Fruit fly (Drosophila melanogaster): ENCODE measurements around the gene CG4360.

The CG4360 gene

DNA sequence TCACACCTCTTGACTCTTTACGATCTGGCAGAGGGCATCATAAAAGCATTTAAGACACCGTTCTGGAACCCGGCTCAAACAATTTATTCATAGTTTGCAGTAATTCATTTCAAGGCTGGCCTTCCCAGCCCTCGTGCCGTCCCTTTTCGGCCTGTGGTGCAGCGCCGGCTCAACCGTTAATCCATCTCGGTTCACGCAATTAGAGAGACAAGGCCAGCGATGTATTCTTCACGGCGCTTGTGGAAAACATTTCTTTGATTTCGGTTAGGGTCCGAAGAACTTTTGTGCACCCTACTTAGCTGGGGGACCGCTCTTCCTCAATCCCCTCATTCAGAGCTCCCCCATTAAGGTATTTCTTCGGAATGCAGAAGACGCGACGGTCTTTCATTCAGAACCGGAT lies 36.7 kb downstream of the CG4360 start (continued):
- TF ChIP-seq unpg (GFP tag; optimal IDR thresholded peaks at IDR 0.05) (no peak), Hsf (GFP tag; optimal IDR thresholded peaks at IDR 0.05) (no peak), crol (GFP tag; IDR thresholded peaks at IDR 0.05) (peak; percentile 47; the same call in 1 of the 2 replicates), luna (GFP tag; optimal IDR thresholded peaks at IDR 0.05) (no peak), hth (optimal IDR thresholded peaks at IDR 0.05) (no peak), CG31224 (GFP tag; IDR thresholded peaks at IDR 0.05) (no peak), pros (GFP tag; optimal IDR thresholded peaks at IDR 0.05) (peak; percentile 71), CG1832 (GFP tag; optimal IDR thresholded peaks at IDR 0.05) (peak; percentile 70), CG7745 (tag; optimal IDR thresholded peaks at IDR 0.05) (no peak), CG31388 (GFP tag; optimal IDR thresholded peaks at IDR 0.05) (no peak), NK7.1 (GFP tag; optimal IDR thresholded peaks at IDR 0.05) (no peak), tll (GFP tag; optimal IDR thresholded peaks at IDR 0.05) (peak in 1 of 2 experiments; percentile 86), CG9876 (GFP tag; optimal IDR thresholded peaks at IDR 0.05) (no peak)

DNA sequence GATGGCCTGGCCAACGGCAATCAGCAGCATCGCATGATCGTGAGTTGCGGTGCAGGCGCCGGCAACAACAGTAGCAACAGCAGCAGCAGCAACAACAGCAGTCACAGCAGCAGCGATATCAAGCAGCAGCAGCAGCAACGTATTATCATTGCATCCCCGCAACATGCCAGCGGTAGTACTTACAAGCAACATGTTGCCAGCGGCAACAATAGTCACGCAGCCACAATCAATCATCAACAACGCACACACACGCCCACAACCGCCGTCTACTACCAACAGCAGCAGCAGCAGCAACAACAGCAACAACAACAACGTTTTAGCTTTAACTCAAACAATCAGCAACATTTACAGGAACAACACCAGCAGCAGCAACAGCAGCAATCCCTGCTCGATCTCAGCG lies 39.2 kb downstream of the CG4360 start:
- TF ChIP-seq D (optimal IDR thresholded peaks at IDR 0.05) (peak; percentile 21), D (GFP tag; optimal IDR thresholded peaks at IDR 0.05) (no peak), lbe (GFP tag; optimal IDR thresholded peaks at IDR 0.05) (no peak), CG11504 (tag; optimal IDR thresholded peaks at IDR 0.05) (peak; percentile 93), CG5180 (GFP tag; optimal IDR thresholded peaks at IDR 0.05) (peak; percentile 43)

DNA sequence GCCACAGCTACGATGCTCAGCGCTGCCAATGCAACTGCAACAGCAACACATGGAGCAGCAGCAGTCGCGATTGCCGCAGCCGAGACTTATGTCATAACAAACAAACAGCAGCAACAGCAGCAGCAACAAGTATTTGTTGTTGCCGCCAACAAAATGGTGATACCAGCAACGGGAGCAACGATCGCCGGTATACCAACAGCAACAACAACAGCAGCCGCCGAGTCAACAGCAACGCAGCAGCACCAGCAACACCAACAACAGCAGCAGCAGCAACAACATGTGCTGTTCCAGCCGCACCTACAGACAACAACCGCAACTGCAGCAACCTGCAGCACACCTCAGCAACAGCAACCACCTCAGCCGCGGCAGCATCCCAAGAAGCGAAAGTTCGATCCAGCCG lies 39.7 kb downstream of the CG4360 start:
- TF ChIP-seq CG10654 (GFP tag; optimal IDR thresholded peaks at IDR 0.05) = no peak
- TF ChIP-seq Dfd (GFP tag; optimal IDR thresholded peaks at IDR 0.05) = peak in 1 of 2 experiments; percentile 81
- 0 out of 2 replicates have a peak, but pooled peaks have one; percentile 41 for TF ChIP-seq CG4360 (GFP tag; IDR thresholded peaks at IDR 0.05)
- peak; percentile 31 for TF ChIP-seq twi (tag; optimal IDR thresholded peaks at IDR 0.05)
- TF ChIP-seq CG5180 (GFP tag; optimal IDR thresholded peaks at IDR 0.05) = peak; percentile 79
- TF ChIP-seq lmd (GFP tag; IDR thresholded peaks at IDR 0.05) = no peak

DNA sequence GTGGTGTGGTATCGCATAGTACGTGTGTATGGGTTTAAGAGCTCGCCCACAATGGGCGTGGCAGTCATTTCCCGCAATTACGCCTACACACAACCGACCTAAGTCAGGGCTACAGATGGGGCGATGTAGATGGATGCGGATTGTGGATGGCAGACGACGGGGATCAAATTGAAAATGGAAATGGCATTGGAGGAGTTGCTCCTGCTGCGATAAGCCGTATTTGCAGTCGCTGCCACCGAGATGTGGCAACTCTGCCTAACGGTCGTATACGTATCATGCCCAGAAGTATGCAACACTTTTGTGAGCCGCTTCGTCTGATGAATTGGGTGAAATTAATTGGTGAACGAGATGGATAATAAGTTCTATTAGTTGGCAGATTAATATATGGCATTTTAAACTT lies 41.0 kb downstream of the CG4360 start:
- TF ChIP-seq CG8281 (tag; optimal IDR thresholded peaks at IDR 0.05) (no peak), crp (GFP tag; optimal IDR thresholded peaks at IDR 0.05) (no peak), jumu (GFP tag; optimal IDR thresholded peaks at IDR 0.05) (no peak), CG9437 (GFP tag; optimal IDR thresholded peaks at IDR 0.05) (no peak), exex (tag; optimal IDR thresholded peaks at IDR 0.05) (no peak), Myb (GFP tag; optimal IDR thresholded peaks at IDR 0.05) (peak; percentile 48), abd-A (tag; optimal IDR thresholded peaks at IDR 0.05) (no peak), CG8290 (GFP tag; optimal IDR thresholded peaks at IDR 0.05) (peak; percentile 36), CG8290 (tag; optimal IDR thresholded peaks at IDR 0.05) (no peak), CG7786 (GFP tag; optimal IDR thresholded peaks at IDR 0.05) (no peak), CG1832 (GFP tag; optimal IDR thresholded peaks at IDR 0.05) (no peak), CG6765 (GFP tag; optimal IDR thresholded peaks at IDR 0.05) (no peak), CG2199 (GFP tag; IDR thresholded peaks at IDR 0.05) (peak; percentile 76; the same call in 1 of the 3 replicates), Hmr (GFP tag; optimal IDR thresholded peaks at IDR 0.05) (no peak), CG11504 (tag; optimal IDR thresholded peaks at IDR 0.05) (peak; percentile 42), sens (GFP tag) (peak; percentile 66), h (optimal IDR thresholded peaks at IDR 0.05) (no peak), CTCF (GFP tag; optimal IDR thresholded peaks at IDR 0.05) (peak; percentile 1), CG17186 (GFP tag; optimal IDR thresholded peaks at IDR 0.05) (no peak), stwl (tag; optimal IDR thresholded peaks at IDR 0.05) (peak; percentile 57)

Data from whole organism, embryonic.